Worm (Caenorhabditis elegans) whole organism, young adult: ENCODE measurements around the gene Y55B1BL.1.
A peak's percentile ranks its signal among the peaks of the same experiment; 100 is the strongest.

Experiments used
- B0035.1 ChIP-seq: sonication (generic microtip); optimal IDR thresholded peaks from 2 replicates; lab custom pipeline; 2016; ENCODE audit warnings: missing genetic modification characterization, mild to moderate bottlenecking, missing compliant biosample characterization, missing genotype, missing genetic modification reagents
- B0261.1 ChIP-seq: sonication (generic microtip); optimal IDR thresholded peaks from 2 replicates; lab custom pipeline; 2016; ENCODE audit warnings: mild to moderate bottlenecking, missing genetic modification characterization, moderate library complexity, missing compliant biosample characterization
- B0336.3 ChIP-seq: fragments of 200-800 bp; sonication (Bioruptor generic); IDR thresholded peaks from 2 replicates; pipeline ENCODE4 v1.3.6; 2022; ENCODE audit warnings: missing genetic modification characterization, missing compliant biosample characterization
- F55B11.4 ChIP-seq: sonication (generic microtip); optimal IDR thresholded peaks from 2 replicates; lab custom pipeline; 2016; ENCODE audit warnings: missing compliant biosample characterization, missing genetic modification characterization, borderline replicate concordance; ENCODE audit not compliant: insufficient read depth
- K12H6.12 ChIP-seq: fragments of 200-800 bp; sonication (Bioruptor generic); optimal IDR thresholded peaks from 2 replicates; lab custom pipeline; 2018; ENCODE audit warnings: mild to moderate bottlenecking, missing genetic modification characterization, missing compliant biosample characterization
- T07F8.4 ChIP-seq: sonication (generic microtip); optimal IDR thresholded peaks from 2 replicates; lab custom pipeline; 2016; ENCODE audit warnings: mild to moderate bottlenecking, missing genetic modification characterization, moderate library complexity, missing compliant biosample characterization
- T26A5.8 ChIP-seq: sonication (generic microtip); optimal IDR thresholded peaks from 2 replicates; lab custom pipeline; 2016; ENCODE audit warnings: missing genetic modification characterization, missing compliant biosample characterization
- Y53F4B.3 ChIP-seq: fragments of 200-800 bp; sonication (Bioruptor generic); IDR thresholded peaks from 2 replicates; pipeline ENCODE4 v1.3.6; 2022; ENCODE audit warnings: missing genetic modification reagents, missing genetic modification characterization, missing compliant biosample characterization
- Y67H2A.10 ChIP-seq: fragments of 200-800 bp; sonication (Bioruptor generic); conservative IDR thresholded peaks from 2 replicates; pipeline ENCODE4 v1.3.6; 2022; ENCODE audit warnings: missing genetic modification reagents, missing genetic modification characterization, missing compliant biosample characterization
- Y95B8A.8 ChIP-seq: fragments of 200-800 bp; sonication (Bioruptor generic); IDR thresholded peaks from 2 replicates; pipeline ENCODE4 v1.3.6; 2022; ENCODE audit warnings: missing genetic modification reagents, missing genetic modification characterization, missing compliant biosample characterization
- attf-5 ChIP-seq: fragments of 200-800 bp; sonication (Bioruptor generic); optimal IDR thresholded peaks from 2 replicates; lab custom pipeline; 2018; ENCODE audit warnings: mild to moderate bottlenecking, missing genetic modification characterization, missing compliant biosample characterization
- bed-2 ChIP-seq: fragments of 200-800 bp; sonication (Bioruptor generic); IDR thresholded peaks from 2 replicates; pipeline ENCODE4 v1.3.6; 2022; ENCODE audit warnings: missing genetic modification reagents, missing genetic modification characterization, missing compliant biosample characterization
- cebp-2 ChIP-seq: fragments of 200-800 bp; sonication (Bioruptor generic); IDR thresholded peaks from 2 replicates; pipeline ENCODE4 v1.3.6; 2022; ENCODE audit warnings: missing genetic modification characterization, missing compliant biosample characterization
- ceh-58 ChIP-seq: fragments of 200-800 bp; sonication (Bioruptor generic); IDR thresholded peaks from 2 replicates; pipeline ENCODE4 v1.3.6; 2022; ENCODE audit warnings: missing genetic modification characterization, missing compliant biosample characterization
- die-1 ChIP-seq: sonication (generic microtip); optimal IDR thresholded peaks from 2 replicates; lab custom pipeline; 2016; ENCODE audit warnings: missing genotype, mild to moderate bottlenecking, missing genetic modification characterization, missing compliant biosample characterization
- efl-1 ChIP-seq: fragments of 150-350 bp; optimal IDR thresholded peaks from 2 replicates; lab custom pipeline; 2014; ENCODE audit warnings: missing biosample characterization, missing genetic modification reagents, missing genetic modification characterization
- egrh-3 ChIP-seq: fragments of 200-800 bp; sonication (Bioruptor generic); IDR thresholded peaks from 2 replicates; pipeline ENCODE4 v1.3.6; 2022; ENCODE audit warnings: missing genetic modification reagents, missing genetic modification characterization, missing compliant biosample characterization
- ets-4 ChIP-seq: fragments of 200-800 bp; sonication (Bioruptor generic); optimal IDR thresholded peaks from 2 replicates; lab custom pipeline; 2018; ENCODE audit warnings: mild to moderate bottlenecking, missing genetic modification characterization, missing compliant biosample characterization
- him-1 ChIP-seq: sonication (generic microtip); optimal IDR thresholded peaks from 2 replicates; lab custom pipeline; 2016; ENCODE audit warnings: missing genotype, missing genetic modification reagents, missing genetic modification characterization, missing compliant biosample characterization
- hlh-26 ChIP-seq: fragments of 200-800 bp; sonication (Bioruptor generic); conservative IDR thresholded peaks from 2 replicates; pipeline ENCODE4 v1.3.6; 2022; ENCODE audit warnings: missing genetic modification reagents, missing genetic modification characterization, missing compliant biosample characterization
- hmg-1.2 ChIP-seq: fragments of 200-800 bp; sonication (Bioruptor generic); IDR thresholded peaks from 2 replicates; pipeline ENCODE4 v1.3.6; 2022; ENCODE audit warnings: missing genetic modification reagents, missing genetic modification characterization, missing compliant biosample characterization
- hmg-20 ChIP-seq: fragments of 200-800 bp; sonication (Bioruptor generic); IDR thresholded peaks from 2 replicates; pipeline ENCODE4 v1.3.6; 2022; ENCODE audit warnings: missing genetic modification reagents, missing genetic modification characterization, missing compliant biosample characterization
- let-526 ChIP-seq: fragments of 200-800 bp; sonication (Bioruptor generic); IDR thresholded peaks from 2 replicates; pipeline ENCODE4 v1.3.6; 2022; ENCODE audit warnings: missing genetic modification reagents, missing genetic modification characterization, missing compliant biosample characterization
- lin-26 ChIP-seq: fragments of 200-800 bp; sonication (Bioruptor generic); IDR thresholded peaks from 2 replicates; pipeline ENCODE4 v1.3.6; 2022; ENCODE audit warnings: missing genetic modification reagents, missing genetic modification characterization, missing compliant biosample characterization
- lin-35 ChIP-seq, 3 experiments: fragments of 150-350 bp in 2 of 3; sonication (generic microtip) in 1 of 3; optimal IDR thresholded peaks; 2 replicates each; lab custom pipeline; 2014 to 2018; ENCODE audit warnings: missing biosample characterization in 3 of 3, missing genetic modification characterization in 3 of 3, missing genetic modification reagents in 3 of 3
- lin-40 ChIP-seq: sonication (generic microtip); optimal IDR thresholded peaks from 2 replicates; lab custom pipeline; 2016; ENCODE audit warnings: missing genetic modification characterization, mild to moderate bottlenecking, missing compliant biosample characterization, missing genotype, missing genetic modification reagents
- lin-54 ChIP-seq: fragments of 200-800 bp; sonication (Bioruptor generic); optimal IDR thresholded peaks from 2 replicates; lab custom pipeline; 2018; ENCODE audit warnings: mild to moderate bottlenecking, missing genetic modification characterization, missing compliant biosample characterization
- madf-3 ChIP-seq: fragments of 200-800 bp; sonication (Bioruptor generic); IDR thresholded peaks from 2 replicates; pipeline ENCODE4 v1.3.6; 2022; ENCODE audit warnings: missing genetic modification reagents, missing genetic modification characterization, missing compliant biosample characterization
- mcd-1 ChIP-seq: fragments of 200-800 bp; sonication (Bioruptor generic); IDR thresholded peaks from 2 replicates; pipeline ENCODE4 v1.3.6; 2022; ENCODE audit warnings: missing genetic modification reagents, missing genetic modification characterization, missing compliant biosample characterization
- mel-28 ChIP-seq: sonication (generic microtip); optimal IDR thresholded peaks from 2 replicates; lab custom pipeline; 2016; ENCODE audit warnings: borderline replicate concordance, mild to moderate bottlenecking, missing genetic modification characterization, missing compliant biosample characterization
- mes-4 ChIP-seq: sonication (generic microtip); optimal IDR thresholded peaks from 2 replicates; lab custom pipeline; 2016; ENCODE audit warnings: missing genotype, missing genetic modification characterization, missing compliant biosample characterization
- nfya-2 ChIP-seq: fragments of 200-800 bp; sonication (Bioruptor generic); IDR thresholded peaks from 2 replicates; pipeline ENCODE4 v1.3.6; 2022; ENCODE audit warnings: missing genetic modification reagents, missing genetic modification characterization, missing compliant biosample characterization
- nhr-90 ChIP-seq: sonication (generic microtip); optimal IDR thresholded peaks from 2 replicates; lab custom pipeline; 2016; ENCODE audit warnings: missing genotype, mild to moderate bottlenecking, missing genetic modification characterization, missing compliant biosample characterization
- pbrm-1 ChIP-seq: fragments of 200-800 bp; sonication (Bioruptor generic); IDR thresholded peaks from 2 replicates; pipeline ENCODE4 v1.3.6; 2022; ENCODE audit warnings: missing genetic modification reagents, missing genetic modification characterization, missing compliant biosample characterization
- rcor-1 ChIP-seq: fragments of 200-800 bp; sonication (Bioruptor generic); IDR thresholded peaks from 2 replicates; pipeline ENCODE4 v1.3.6; 2022; ENCODE audit warnings: missing genetic modification reagents, missing genetic modification characterization, missing compliant biosample characterization
- snpc-4 ChIP-seq, 5 experiments: fragments of 150-350 bp in 1 of 5; sonication (generic microtip) in 4 of 5; optimal IDR thresholded peaks; 2 replicates each; lab custom pipeline; 2014 to 2018; ENCODE audit warnings: missing genetic modification characterization in 5 of 5, missing biosample characterization in 3 of 5, antibody characterized with exemption in 2 of 5, mild to moderate bottlenecking in 2 of 5, missing compliant biosample characterization in 2 of 5, missing genotype in 2 of 5, moderate library complexity in 2 of 5, missing genetic modification reagents in 1 of 5
- somi-1 ChIP-seq: fragments of 200-800 bp; sonication (Bioruptor generic); optimal IDR thresholded peaks from 2 replicates; lab custom pipeline; 2018; ENCODE audit warnings: mild to moderate bottlenecking, missing genetic modification characterization, missing compliant biosample characterization
- sptf-2 ChIP-seq: fragments of 200-800 bp; sonication (Bioruptor generic); optimal IDR thresholded peaks from 2 replicates; lab custom pipeline; 2018; ENCODE audit warnings: mild to moderate bottlenecking, missing genetic modification characterization, missing compliant biosample characterization
- tbp1 ChIP-seq: fragments of 200-800 bp; sonication (Bioruptor generic); optimal IDR thresholded peaks from 2 replicates; lab custom pipeline; 2018; ENCODE audit warnings: mild to moderate bottlenecking, missing genetic modification characterization, missing compliant biosample characterization
- tbx-9 ChIP-seq: sonication (generic microtip); optimal IDR thresholded peaks from 2 replicates; lab custom pipeline; 2016; ENCODE audit warnings: borderline replicate concordance, missing genetic modification characterization, inconsistent platforms, missing compliant biosample characterization
- tlf-1 ChIP-seq: fragments of 200-800 bp; sonication (Bioruptor generic); optimal IDR thresholded peaks from 2 replicates; lab custom pipeline; 2018; ENCODE audit warnings: mild to moderate bottlenecking, missing genetic modification characterization, missing compliant biosample characterization
- unc-130 ChIP-seq: sonication (generic microtip); optimal IDR thresholded peaks from 2 replicates; lab custom pipeline; 2016; ENCODE audit warnings: missing genetic modification reagents, missing genetic modification characterization, missing compliant biosample characterization
- zfh-2 ChIP-seq: fragments of 200-800 bp; sonication (Bioruptor generic); conservative IDR thresholded peaks from 2 replicates; pipeline ENCODE4 v1.3.6; 2022; ENCODE audit warnings: missing genetic modification reagents, missing genetic modification characterization, missing compliant biosample characterization
- ztf-18 ChIP-seq: sonication (generic microtip); optimal IDR thresholded peaks from 2 replicates; lab custom pipeline; 2016; ENCODE audit warnings: missing genotype, mild to moderate bottlenecking, missing genetic modification characterization, missing compliant biosample characterization
- ztf-26 ChIP-seq: sonication (generic microtip); optimal IDR thresholded peaks from 2 replicates; lab custom pipeline; 2017; ENCODE audit warnings: missing genetic modification characterization, missing compliant biosample characterization
- ztf-6 ChIP-seq: fragments of 200-800 bp; sonication (Bioruptor generic); IDR thresholded peaks from 2 replicates; pipeline ENCODE4 v1.3.6; 2022; ENCODE audit warnings: missing genetic modification reagents, missing genetic modification characterization, missing compliant biosample characterization

Gene Y55B1BL.1

DNA sequence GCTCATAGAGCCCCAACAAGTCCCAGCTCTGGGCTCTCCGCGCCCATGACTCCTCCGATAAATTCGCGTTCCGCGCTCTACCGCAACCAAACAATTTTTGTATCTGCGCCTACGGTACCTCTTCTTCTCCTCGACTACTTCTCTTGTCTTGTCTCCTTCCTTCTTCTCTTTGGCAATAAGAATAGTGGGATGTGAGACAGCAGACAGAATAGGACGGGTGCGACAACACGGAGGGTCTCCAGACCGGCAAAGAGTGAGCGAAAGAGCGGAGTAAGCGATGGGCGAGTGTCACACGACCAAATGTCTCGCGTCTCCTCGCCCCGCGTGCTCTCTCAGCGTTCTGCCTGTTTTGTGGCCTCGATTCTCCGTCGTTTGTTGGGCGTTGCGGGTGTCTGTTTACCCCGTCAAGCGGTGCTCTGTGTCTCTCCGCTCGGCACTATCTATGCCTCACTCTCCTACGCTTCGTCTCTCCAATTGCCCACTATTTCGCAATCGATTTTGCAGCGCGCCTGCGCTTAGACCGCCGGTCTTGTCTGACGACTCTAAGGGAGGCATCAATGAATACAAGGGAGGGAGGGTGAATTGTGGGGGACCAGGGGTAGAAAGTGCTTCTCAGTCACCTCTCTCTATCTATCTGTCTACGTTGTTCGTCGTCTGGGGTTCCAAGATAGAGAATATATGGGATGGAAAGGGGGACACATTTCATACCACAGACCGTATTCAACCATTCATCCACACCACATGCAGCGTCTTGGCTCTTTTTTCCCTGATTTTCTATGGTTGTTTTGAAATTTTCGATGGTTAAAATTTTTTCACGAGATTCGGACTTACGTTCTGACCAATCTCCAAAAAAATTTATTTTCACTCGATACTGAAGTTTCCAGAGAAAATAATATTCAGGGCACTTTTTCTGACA lies 47.4 kb upstream of the Y55B1BL.1 start, which contains the start of gene gei-4 (continued):
- TF ChIP-seq B0336.3, result peak; percentile 90
- peak; percentile 29; the same call in 1 of the 2 replicates for TF ChIP-seq Y95B8A.8
- TF ChIP-seq T26A5.8, result no peak
- peak; percentile 54; the same call in 1 of the 2 replicates for TF ChIP-seq hmg-20 (GFP tag; lab: Robert Waterston, UW)
- peak; percentile 98 for TF ChIP-seq hmg-1.2 (GFP tag; lab: Robert Waterston, UW)
- TF ChIP-seq nhr-90 (tag; lab: Kevin White, UChicago), result peak; percentile 24
- peak; percentile 94 for TF ChIP-seq K12H6.12 (tag; lab: Kevin White, UChicago)
- TF ChIP-seq mel-28 (tag; lab: Kevin White, UChicago), result peak; percentile 24
- peak; percentile 85 for TF ChIP-seq attf-5 (GFP tag; lab: Kevin White, UChicago)
- TF ChIP-seq ztf-6 (GFP tag; lab: Robert Waterston, UW), result 0 out of 2 replicates have a peak, but pooled peaks have one; percentile 15
- TF ChIP-seq madf-3 (GFP tag; lab: Robert Waterston, UW), result 0 out of 2 replicates have a peak, but pooled peaks have one; percentile 21
- peak; percentile 86 for TF ChIP-seq sptf-2 (GFP tag; lab: Kevin White, UChicago)
- peak; percentile 79 for TF ChIP-seq ets-4 (GFP tag; lab: Kevin White, UChicago)
- peak; percentile 79 for TF ChIP-seq ztf-26
- TF ChIP-seq ztf-18 (tag; lab: Kevin White, UChicago), result peak; percentile 41
- TF ChIP-seq tbx-9 (tag; lab: Kevin White, UChicago), result no peak
- no peak for TF ChIP-seq Y53F4B.3 (GFP tag; lab: Robert Waterston, UW)
- no peak for TF ChIP-seq B0261.1 (tag; lab: Kevin White, UChicago)
- TF ChIP-seq Y67H2A.10 (GFP tag; lab: Robert Waterston, UW), result 0 out of 2 replicates have a peak, but pooled peaks have one; percentile 47
- TF ChIP-seq F55B11.4 (tag; lab: Kevin White, UChicago), result no peak
- TF ChIP-seq somi-1 (GFP tag; lab: Kevin White, UChicago), result peak; percentile 69
- no peak for TF ChIP-seq cebp-2 (GFP tag; lab: Robert Waterston, UW)
- peak; percentile 92 for TF ChIP-seq lin-40 (tag; lab: Kevin White, UChicago)
- peak; percentile 38 for TF ChIP-seq lin-54 (GFP tag; lab: Kevin White, UChicago)
- TF ChIP-seq rcor-1 (GFP tag; lab: Robert Waterston, UW), result 0 out of 2 replicates have a peak, but pooled peaks have one; percentile 5
- no peak for TF ChIP-seq hlh-26 (GFP tag; lab: Robert Waterston, UW)
- no peak for TF ChIP-seq ceh-58 (GFP tag; lab: Robert Waterston, UW)
- TF ChIP-seq pbrm-1, result peak; percentile 65
- no peak for TF ChIP-seq nfya-2 (GFP tag; lab: Robert Waterston, UW)
- peak; percentile 100 for TF ChIP-seq zfh-2
- TF ChIP-seq let-526 (GFP tag; lab: Robert Waterston, UW), result no peak
- peak; percentile 50 for TF ChIP-seq tbp1
- no peak for TF ChIP-seq him-1
- no peak for TF ChIP-seq snpc-4 (GFP tag; optimal IDR thresholded peaks at IDR 0.05; lab: Kevin White, UChicago)
- TF ChIP-seq snpc-4 (tag; optimal IDR thresholded peaks at IDR 0.05; lab: Kevin White, UChicago), result peak in 2 of 4 experiments; percentile 55 to 79
- peak; percentile 77 for TF ChIP-seq egrh-3
- TF ChIP-seq efl-1 (GFP tag; lab: Kevin White, UChicago), result no peak
- TF ChIP-seq die-1, result peak; percentile 1
- peak in 1 of 3 experiments; percentile 52 for TF ChIP-seq lin-35 (GFP tag; optimal IDR thresholded peaks at IDR 0.05; lab: Kevin White, UChicago)
- TF ChIP-seq B0035.1, result peak; percentile 63
- TF ChIP-seq T07F8.4 (tag; lab: Kevin White, UChicago), result peak; percentile 31
- TF ChIP-seq tlf-1 (GFP tag; lab: Kevin White, UChicago), result peak; percentile 32
- no peak for TF ChIP-seq mes-4
- TF ChIP-seq lin-26 (GFP tag; lab: Robert Waterston, UW), result peak; percentile 46; the same call in 1 of the 2 replicates
- TF ChIP-seq mcd-1, result peak; percentile 75
- TF ChIP-seq unc-130 (GFP tag; lab: Kevin White, UChicago), result no peak
- no peak for TF ChIP-seq bed-2 (GFP tag; lab: Robert Waterston, UW)
